Fruit fly (Drosophila melanogaster) whole organism, embryonic: Measurements from ENCODE around the gene Dhdds.

ENCODE experiments used
- Asciz ChIP-seq: fragments of 200-800 bp; sonication (Bioruptor generic); optimal IDR thresholded peaks from 2 replicates; lab custom pipeline; 2017; ENCODE audit warnings: missing biosample characterization, mild to moderate bottlenecking, missing genetic modification characterization, missing genetic modification reagents
- Awh ChIP-seq: fragments of 200-800 bp; sonication (Bioruptor generic); IDR thresholded peaks from 2 replicates; pipeline ENCODE4, ENCODE4 v1.3.6; 2022; ENCODE audit warnings: missing biosample characterization, missing genetic modification characterization
- CG10565 ChIP-seq: fragments of 200-800 bp; sonication (Bioruptor generic); optimal IDR thresholded peaks from 3 replicates; lab custom pipeline; 2016; ENCODE audit warnings: missing biosample characterization, mild to moderate bottlenecking, missing genetic modification characterization
- CG13894 ChIP-seq: fragments of 200-800 bp; sonication (Bioruptor generic); optimal IDR thresholded peaks from 3 replicates; lab custom pipeline; 2018; ENCODE audit warnings: missing biosample characterization, mild to moderate bottlenecking, missing genetic modification characterization, moderate library complexity
- CG15601 ChIP-seq: fragments of 200-800 bp; sonication (Bioruptor generic); optimal IDR thresholded peaks from 3 replicates; lab custom pipeline; 2019; ENCODE audit warnings: missing biosample characterization, mild to moderate bottlenecking, missing genetic modification characterization, moderate library complexity
- CG16815 ChIP-seq: fragments of 200-800 bp; sonication (Bioruptor generic); optimal IDR thresholded peaks from 3 replicates; lab custom pipeline; 2017; ENCODE audit warnings: missing biosample characterization, mild to moderate bottlenecking, missing genetic modification characterization
- CG17186 ChIP-seq: fragments of 200-800 bp; sonication (Bioruptor generic); optimal IDR thresholded peaks from 3 replicates; lab custom pipeline; 2017; ENCODE audit warnings: missing biosample characterization, missing genetic modification reagents, missing genetic modification characterization
- CG3281 ChIP-seq: fragments of 200-800 bp; sonication (Bioruptor generic); optimal IDR thresholded peaks from 3 replicates; lab custom pipeline; 2017; ENCODE audit warnings: missing biosample characterization, mild to moderate bottlenecking, missing genetic modification characterization
- CG4617 ChIP-seq: fragments of 200-800 bp; sonication (Bioruptor generic); optimal IDR thresholded peaks from 3 replicates; lab custom pipeline; 2016; ENCODE audit warnings: missing biosample characterization, missing genetic modification characterization, borderline replicate concordance
- CG4707 ChIP-seq: fragments of 200-800 bp; sonication (Bioruptor generic); optimal IDR thresholded peaks from 2 replicates; lab custom pipeline; 2018; ENCODE audit warnings: missing biosample characterization, mild to moderate bottlenecking, missing genetic modification characterization, moderate library complexity
- CG5180 ChIP-seq: fragments of 200-800 bp; sonication (Bioruptor generic); optimal IDR thresholded peaks from 3 replicates; lab custom pipeline; 2017; ENCODE audit warnings: missing biosample characterization, missing genetic modification characterization, mild to moderate bottlenecking, moderate library complexity, missing genetic modification reagents
- CG5245 ChIP-seq: fragments of 200-800 bp; sonication (Bioruptor generic); optimal IDR thresholded peaks from 3 replicates; lab custom pipeline; 2016; ENCODE audit warnings: missing biosample characterization, missing genetic modification characterization
- CG8290 ChIP-seq, 3 experiments: fragments of 200-800 bp; sonication (Bioruptor generic); optimal IDR thresholded peaks; 2 replicates each; lab custom pipeline; 2016 to 2019; ENCODE audit warnings: missing biosample characterization in 3 of 3, missing genetic modification characterization in 3 of 3, mild to moderate bottlenecking in 2 of 3, moderate library complexity in 1 of 3
- CG9215 ChIP-seq: fragments of 200-800 bp; sonication (Bioruptor generic); IDR thresholded peaks from 2 replicates; pipeline ENCODE4 v1.3.6; 2022; ENCODE audit warnings: missing biosample characterization, missing genetic modification characterization
- CG9797 ChIP-seq: fragments of 200-800 bp; sonication (Bioruptor generic); optimal IDR thresholded peaks from 3 replicates; lab custom pipeline; 2018; ENCODE audit warnings: missing biosample characterization, mild to moderate bottlenecking, missing genetic modification characterization
- D ChIP-seq, 2 experiments: fragments of 200-800 bp in 1 of 2; fragments of >200 bp in 1 of 2; sonication (Bioruptor generic) in 1 of 2; optimal IDR thresholded peaks; 2 replicates in 1 of 2; 3 replicates in 1 of 2; lab custom pipeline; 2017; ENCODE audit warnings: mild to moderate bottlenecking in 1 of 2, missing biosample characterization in 1 of 2, missing genetic modification characterization in 1 of 2, missing genetic modification reagents in 1 of 2
- Dfd ChIP-seq, 2 experiments: fragments of >200 bp; optimal IDR thresholded peaks; 2 replicates each; lab custom pipeline; 2017; ENCODE audit warnings: missing biosample characterization in 2 of 2, missing genetic modification characterization in 2 of 2
- Dip2 ChIP-seq: fragments of 200-800 bp; sonication (Bioruptor generic); IDR thresholded peaks from 2 replicates; pipeline ENCODE4 v1.3.6; 2022; ENCODE audit warnings: missing biosample characterization, missing genetic modification characterization
- Dref ChIP-seq: fragments of 200-800 bp; sonication (Bioruptor generic); IDR thresholded peaks from 2 replicates; pipeline ENCODE4 v1.3.6; 2022; ENCODE audit warnings: missing biosample characterization, missing genetic modification characterization
- Drgx ChIP-seq: fragments of 200-800 bp; sonication (Bioruptor generic); IDR thresholded peaks from 2 replicates; pipeline ENCODE4 v1.3.6; 2022; ENCODE audit warnings: missing biosample characterization, missing genetic modification characterization
- H15 ChIP-seq: fragments of 200-800 bp; sonication (Bioruptor generic); IDR thresholded peaks from 3 replicates; pipeline ENCODE4 v1.3.6; 2022; ENCODE audit warnings: missing biosample characterization, missing genetic modification characterization
- HLH4C ChIP-seq: fragments of 200-800 bp; sonication (Bioruptor generic); IDR thresholded peaks from 3 replicates; pipeline ENCODE4 v1.3.6; 2022; ENCODE audit warnings: missing biosample characterization, missing genetic modification characterization; ENCODE audit not compliant: partially characterized antibody
- HmgD ChIP-seq: fragments of 200-800 bp; sonication (Bioruptor generic); optimal IDR thresholded peaks from 3 replicates; lab custom pipeline; 2016; ENCODE audit warnings: missing biosample characterization, missing genetic modification characterization
- Hr39 ChIP-seq: fragments of >200 bp; optimal IDR thresholded peaks from 2 replicates; lab custom pipeline; 2017
- NC2β ChIP-seq: fragments of 200-800 bp; sonication (Bioruptor generic); optimal IDR thresholded peaks from 2 replicates; lab custom pipeline; 2016; ENCODE audit warnings: missing biosample characterization, missing genetic modification characterization
- Nf-YC ChIP-seq: fragments of 200-800 bp; optimal IDR thresholded peaks from 3 replicates; lab custom pipeline; 2019; ENCODE audit warnings: missing biosample characterization, mild to moderate bottlenecking, missing genetic modification characterization, moderate library complexity
- Six4 ChIP-seq: fragments of 200-800 bp; sonication (Bioruptor generic); optimal IDR thresholded peaks from 2 replicates; lab custom pipeline; 2016; ENCODE audit warnings: missing biosample characterization, missing genetic modification characterization
- Sox102F ChIP-seq: fragments of 200-800 bp; sonication (Bioruptor generic); optimal IDR thresholded peaks from 2 replicates; lab custom pipeline; 2018; ENCODE audit warnings: missing biosample characterization, mild to moderate bottlenecking, missing genetic modification characterization, moderate library complexity
- ac ChIP-seq: fragments of 200-800 bp; sonication (Bioruptor generic); optimal IDR thresholded peaks from 3 replicates; lab custom pipeline; 2017; ENCODE audit warnings: missing biosample characterization, mild to moderate bottlenecking, missing genetic modification characterization
- chm ChIP-seq: fragments of 200-800 bp; sonication (Bioruptor generic); IDR thresholded peaks from 2 replicates; pipeline ENCODE4 v1.3.6; 2022; ENCODE audit warnings: missing biosample characterization, missing genetic modification characterization
- cwo ChIP-seq: fragments of 200-800 bp; sonication (Bioruptor generic); optimal IDR thresholded peaks from 3 replicates; lab custom pipeline; 2017; ENCODE audit warnings: missing biosample characterization, missing genetic modification characterization, mild to moderate bottlenecking, moderate library complexity, missing genetic modification reagents
- dmrt11E ChIP-seq: fragments of 200-800 bp; sonication (Bioruptor generic); optimal IDR thresholded peaks from 3 replicates; lab custom pipeline; 2018; ENCODE audit warnings: missing biosample characterization, mild to moderate bottlenecking, missing genetic modification characterization, moderate library complexity
- dysf ChIP-seq: fragments of 200-800 bp; sonication (Bioruptor generic); IDR thresholded peaks from 3 replicates; pipeline ENCODE4 v1.3.6; 2022; ENCODE audit warnings: missing biosample characterization, missing genetic modification characterization
- gem ChIP-seq: fragments of 200-800 bp; sonication (Bioruptor generic); optimal IDR thresholded peaks from 2 replicates; lab custom pipeline; 2019; ENCODE audit warnings: missing biosample characterization, mild to moderate bottlenecking, missing genetic modification characterization, moderate library complexity
- hkb ChIP-seq, 2 experiments: fragments of 200-800 bp in 1 of 2; fragments of >200 bp in 1 of 2; sonication (Bioruptor generic) in 1 of 2; IDR thresholded peaks in 1 of 2; optimal IDR thresholded peaks in 1 of 2; 2 replicates each; pipeline versions ENCODE4 v1.3.6 to Lab custom; 2017 to 2022; ENCODE audit warnings: missing biosample characterization in 1 of 2, missing genetic modification characterization in 1 of 2
- kah ChIP-seq: fragments of 200-800 bp; sonication (Bioruptor generic); optimal IDR thresholded peaks from 2 replicates; lab custom pipeline; 2018; ENCODE audit warnings: missing biosample characterization, mild to moderate bottlenecking, missing genetic modification characterization
- lola ChIP-seq, 3 experiments: fragments of >200 bp in 2 of 3; fragments of 200-800 bp in 1 of 3; sonication (Bioruptor generic) in 1 of 3; optimal IDR thresholded peaks; 2 replicates each; lab custom pipeline; 2017 to 2019; ENCODE audit warnings: missing biosample characterization in 3 of 3, missing genetic modification characterization in 3 of 3, mild to moderate bottlenecking in 1 of 3, moderate library complexity in 1 of 3
- maf-S ChIP-seq: fragments of 200-800 bp; sonication (Bioruptor generic); optimal IDR thresholded peaks from 2 replicates; lab custom pipeline; 2016; ENCODE audit warnings: missing biosample characterization, missing genetic modification characterization
- nmo ChIP-seq: fragments of 200-800 bp; sonication (Bioruptor generic); optimal IDR thresholded peaks from 2 replicates; lab custom pipeline; 2018; ENCODE audit warnings: missing biosample characterization, mild to moderate bottlenecking, missing genetic modification characterization, moderate library complexity
- oc ChIP-seq: fragments of 200-800 bp; sonication (Bioruptor generic); optimal IDR thresholded peaks from 2 replicates; lab custom pipeline; 2018; ENCODE audit warnings: missing biosample characterization, mild to moderate bottlenecking, missing genetic modification characterization, moderate library complexity
- pan ChIP-seq, 4 experiments: fragments of >200 bp in 3 of 4; fragments of 200-800 bp in 1 of 4; sonication (Bioruptor generic) in 1 of 4; optimal IDR thresholded peaks in 3 of 4; IDR thresholded peaks in 1 of 4; 2 replicates each; pipeline versions ENCODE4 v1.3.6 to Lab custom; 2017 to 2022; ENCODE audit warnings: missing biosample characterization in 2 of 4, missing genetic modification characterization in 2 of 4, mixed read lengths in 1 of 4
- row ChIP-seq: fragments of 200-800 bp; sonication (Bioruptor generic); IDR thresholded peaks from 3 replicates; pipeline ENCODE4 v1.3.6; 2022; ENCODE audit warnings: missing biosample characterization, missing genetic modification characterization
- schlank ChIP-seq: fragments of 200-800 bp; sonication (Bioruptor generic); optimal IDR thresholded peaks from 2 replicates; lab custom pipeline; 2018; ENCODE audit warnings: missing biosample characterization, mild to moderate bottlenecking, missing genetic modification characterization
- sens ChIP-seq: fragments of 200-800 bp; sonication (Bioruptor generic); peaks from one replicate; lab custom pipeline; 2016; ENCODE audit warnings: missing biosample characterization, missing genetic modification characterization
- sr ChIP-seq: fragments of 200-800 bp; sonication (Bioruptor generic); IDR thresholded peaks from 3 replicates; pipeline ENCODE4 v1.3.6; 2022; ENCODE audit warnings: missing biosample characterization, missing genetic modification characterization
- vvl ChIP-seq: fragments of 200-800 bp; sonication (Bioruptor generic); IDR thresholded peaks from 2 replicates; pipeline ENCODE4 v1.3.6; 2022; ENCODE audit warnings: missing biosample characterization, missing genetic modification characterization
- zfh1 ChIP-seq: fragments of 200-800 bp; sonication (Bioruptor generic); IDR thresholded peaks from 3 replicates; pipeline ENCODE4 v1.3.6; 2022; ENCODE audit warnings: missing biosample characterization, missing genetic modification characterization

The Dhdds gene

dm6 chrX:7888386-7889024 lies 44.6 kb downstream of the Dhdds start, which contains the start of gene Acat1:
Acat1 (minus strand) TSS chrX:7888785.
- TF ChIP-seq ac (no peak), dysf (GFP tag; lab: Robert Waterston, UW) (0 out of 3 replicates have a peak, but pooled peaks have one; percentile 20), Nf-YC (tag; lab: Kevin White, UChicago) (peak; percentile 42), CG16815 (GFP tag; lab: Kevin White, UChicago) (peak; percentile 11), CG5180 (GFP tag; lab: Kevin White, UChicago) (no peak), nmo (GFP tag; lab: Kevin White, UChicago) (peak; percentile 66), HLH4C (GFP tag; lab: Robert Waterston, UW) (0 out of 3 replicates have a peak, but pooled peaks have one; percentile 42), CG3281 (GFP tag; lab: Kevin White, UChicago) (no peak), CG13894 (no peak), Asciz (GFP tag; lab: Kevin White, UChicago) (peak; percentile 56), sens (GFP tag; lab: Kevin White, UChicago) (peak; percentile 96), lola (GFP tag; optimal IDR thresholded peaks at IDR 0.05; lab: Kevin White, UChicago) (peak in 1 of 3 experiments; percentile 30), hkb (optimal IDR thresholded peaks at IDR 0.05; lab: Kevin White, UChicago) (no peak), hkb (GFP tag; IDR thresholded peaks at IDR 0.05; lab: Robert Waterston, UW) (peak; percentile 80), HmgD (peak; percentile 29), CG15601 (tag; lab: Kevin White, UChicago) (no peak), NC2β (GFP tag; lab: Kevin White, UChicago) (peak; percentile 38), CG9215 (GFP tag; lab: Robert Waterston, UW) (0 out of 2 replicates have a peak, but pooled peaks have one; percentile 13), oc (tag; lab: Kevin White, UChicago) (no peak), gem (tag; lab: Kevin White, UChicago) (no peak), Awh (GFP tag; lab: Robert Waterston, UW) (peak; percentile 47; the same call in 1 of the 2 replicates), cwo (GFP tag; lab: Kevin White, UChicago) (peak; percentile 32), dmrt11E (tag; lab: Kevin White, UChicago) (peak; percentile 51), row (GFP tag; lab: Robert Waterston, UW) (peak; percentile 43; the same call in 1 of the 3 replicates), Dref (GFP tag; lab: Robert Waterston, UW) (peak; percentile 68), sr (GFP tag; lab: Robert Waterston, UW) (no peak), zfh1 (GFP tag; lab: Robert Waterston, UW) (peak; percentile 76), CG8290 (GFP tag; optimal IDR thresholded peaks at IDR 0.05; lab: Kevin White, UChicago) (no peak), CG8290 (tag; optimal IDR thresholded peaks at IDR 0.05; lab: Kevin White, UChicago) (no peak), Six4 (GFP tag; lab: Kevin White, UChicago) (peak; percentile 15), Dfd (GFP tag; optimal IDR thresholded peaks at IDR 0.05; lab: Kevin White, UChicago) (no peak), Sox102F (peak; percentile 69), CG5245 (GFP tag; lab: Kevin White, UChicago) (peak; percentile 29), CG9797 (GFP tag; lab: Kevin White, UChicago) (no peak), CG10565 (no peak), Hr39 (lab: Kevin White, UChicago) (no peak), schlank (tag; lab: Kevin White, UChicago) (no peak), D (optimal IDR thresholded peaks at IDR 0.05; lab: Kevin White, UChicago) (no peak), D (GFP tag; optimal IDR thresholded peaks at IDR 0.05; lab: Kevin White, UChicago) (no peak), CG17186 (GFP tag; lab: Kevin White, UChicago) (peak; percentile 22), pan (optimal IDR thresholded peaks at IDR 0.05; lab: Kevin White, UChicago) (no peak), pan (GFP tag; optimal IDR thresholded peaks at IDR 0.05 in 1 of 2, IDR thresholded peaks at IDR 0.05 in 1 of 2) (peak in 1 of 2 experiments; percentile 61), CG4617 (no peak), vvl (GFP tag; lab: Robert Waterston, UW) (peak; percentile 83), Drgx (GFP tag; lab: Robert Waterston, UW) (peak; percentile 62), H15 (GFP tag; lab: Robert Waterston, UW) (no peak), chm (GFP tag; lab: Robert Waterston, UW) (no peak), CG4707 (GFP tag; lab: Kevin White, UChicago) (no peak), Dip2 (GFP tag; lab: Robert Waterston, UW) (no peak), maf-S (GFP tag; lab: Kevin White, UChicago) (peak; percentile 2), kah (peak; percentile 43)
